Worm (Caenorhabditis elegans) whole organism, L4 larva: ENCODE results near the gene R02F11.9.

Source experiments
- F26F4.8 ChIP-seq: fragments of 200-800 bp; sonication (Bioruptor generic); conservative IDR thresholded peaks from 2 replicates; pipeline ENCODE4 v1.3.6; 2022; ENCODE audit warnings: missing genetic modification characterization, missing compliant biosample characterization
- F37D6.2 ChIP-seq: sonication (generic microtip); optimal IDR thresholded peaks from 2 replicates; lab custom pipeline; 2016; ENCODE audit warnings: mild to moderate bottlenecking, missing genetic modification characterization, missing compliant biosample characterization
- F44E2.7 ChIP-seq: fragments of 200-800 bp; sonication (Bioruptor generic); IDR thresholded peaks from 2 replicates; pipeline ENCODE4 v2.1.2; 2022; ENCODE audit warnings: missing genetic modification characterization, missing compliant biosample characterization
- F49E8.2 ChIP-seq: sonication (generic microtip); optimal IDR thresholded peaks from 2 replicates; lab custom pipeline; 2016; ENCODE audit warnings: missing compliant biosample characterization, mild to moderate bottlenecking, missing genetic modification characterization, borderline replicate concordance
- R02D3.7 ChIP-seq: fragments of 150-350 bp; sonication (generic microtip); optimal IDR thresholded peaks from 3 replicates; lab custom pipeline; 2014; ENCODE audit warnings: missing biosample characterization, missing genetic modification characterization
- Y105C5A.15 ChIP-seq: fragments of 200-800 bp; sonication (Bioruptor generic); IDR thresholded peaks from 2 replicates; pipeline ENCODE4 v1.3.6; 2022; ENCODE audit warnings: missing genetic modification characterization, missing compliant biosample characterization
- Y48G9A.11 ChIP-seq: fragments of 200-800 bp; sonication (Bioruptor generic); IDR thresholded peaks from 2 replicates; pipeline ENCODE4 v1.3.6; 2022; ENCODE audit warnings: missing genetic modification reagents, missing genetic modification characterization, missing compliant biosample characterization
- Y5F2A.4 ChIP-seq: fragments of 200-800 bp; sonication (Bioruptor generic); optimal IDR thresholded peaks from 2 replicates; lab custom pipeline; 2018; ENCODE audit warnings: mild to moderate bottlenecking, missing genetic modification characterization, missing compliant biosample characterization
- ZK546.5 ChIP-seq, 2 experiments: sonication (generic microtip); optimal IDR thresholded peaks; 2 replicates each; lab custom pipeline; 2017; ENCODE audit warnings: missing biosample characterization in 2 of 2, missing genetic modification characterization in 2 of 2
- arid-1 ChIP-seq: fragments of 200-800 bp; sonication (Bioruptor generic); conservative IDR thresholded peaks from 2 replicates; pipeline ENCODE4 v1.3.6; 2022; ENCODE audit warnings: missing genetic modification reagents, missing genetic modification characterization, missing compliant biosample characterization
- ceh-20 ChIP-seq: fragments of 200-800 bp; sonication (Bioruptor generic); IDR thresholded peaks from 2 replicates; pipeline ENCODE4 v1.3.6; 2022; ENCODE audit warnings: missing genetic modification reagents, missing genetic modification characterization, missing compliant biosample characterization
- ceh-32 ChIP-seq: sonication (generic microtip); optimal IDR thresholded peaks from 2 replicates; lab custom pipeline; 2016; ENCODE audit warnings: mild to moderate bottlenecking, missing genetic modification characterization, missing compliant biosample characterization; ENCODE audit not compliant: poor library complexity
- ctbp-1 ChIP-seq: fragments of 200-800 bp; sonication (Bioruptor generic); IDR thresholded peaks from 2 replicates; pipeline ENCODE4 v1.3.6; 2022; ENCODE audit warnings: missing genetic modification reagents, missing genetic modification characterization, missing compliant biosample characterization
- daf-12 ChIP-seq: fragments of 150-350 bp; optimal IDR thresholded peaks from 2 replicates; lab custom pipeline; 2014; ENCODE audit warnings: missing biosample characterization, missing genetic modification reagents, missing genetic modification characterization
- daf-19 ChIP-seq: fragments of 200-800 bp; sonication (Bioruptor generic); conservative IDR thresholded peaks from 2 replicates; pipeline ENCODE4 v1.3.6; 2022; ENCODE audit warnings: missing genetic modification characterization, missing compliant biosample characterization
- dmd-9 ChIP-seq: fragments of 200-800 bp; sonication (Bioruptor generic); IDR thresholded peaks from 2 replicates; pipeline ENCODE4 v1.3.6; 2022; ENCODE audit warnings: missing genetic modification reagents, missing genetic modification characterization, missing compliant biosample characterization
- duxl-1 ChIP-seq: sonication (generic microtip); optimal IDR thresholded peaks from 2 replicates; lab custom pipeline; 2016; ENCODE audit warnings: mild to moderate bottlenecking, missing genetic modification characterization, moderate library complexity, missing compliant biosample characterization; ENCODE audit not compliant: poor library complexity
- egl-27 ChIP-seq: sonication (generic microtip); optimal IDR thresholded peaks from 3 replicates; lab custom pipeline; 2017; ENCODE audit warnings: missing biosample characterization, missing genetic modification reagents, missing genetic modification characterization
- egl-43 ChIP-seq: fragments of 200-800 bp; sonication (Bioruptor generic); IDR thresholded peaks from 2 replicates; pipeline ENCODE4 v1.3.6; 2022; ENCODE audit warnings: missing genetic modification reagents, missing genetic modification characterization, missing compliant biosample characterization
- hif-1 ChIP-seq, 2 experiments: sonication (generic microtip); optimal IDR thresholded peaks; 2 replicates each; lab custom pipeline; 2016 to 2017; ENCODE audit warnings: missing compliant biosample characterization in 2 of 2, missing genetic modification characterization in 2 of 2, missing genetic modification reagents in 2 of 2, missing genotype in 2 of 2, mild to moderate bottlenecking in 1 of 2
- hlh-11 ChIP-seq: fragments of 200-800 bp; sonication (Bioruptor generic); optimal IDR thresholded peaks from 2 replicates; lab custom pipeline; 2018; ENCODE audit warnings: mild to moderate bottlenecking, missing genetic modification characterization, missing compliant biosample characterization
- lin-38 ChIP-seq: fragments of 200-800 bp; sonication (Bioruptor generic); IDR thresholded peaks from 2 replicates; pipeline ENCODE4 v1.3.6; 2022; ENCODE audit warnings: missing genetic modification reagents, missing genetic modification characterization, missing compliant biosample characterization
- lin-39 ChIP-seq: fragments of 150-350 bp; optimal IDR thresholded peaks from 2 replicates; lab custom pipeline; 2014; ENCODE audit warnings: missing biosample characterization, missing genetic modification reagents, missing genetic modification characterization
- madf-5 ChIP-seq, 2 experiments: fragments of 200-800 bp; sonication (Bioruptor generic); IDR thresholded peaks; 2 replicates each; pipeline ENCODE4 v1.3.6; 2022; ENCODE audit warnings: missing compliant biosample characterization in 2 of 2, missing genetic modification characterization in 2 of 2
- madf-9 ChIP-seq: fragments of 200-800 bp; sonication (Bioruptor generic); conservative IDR thresholded peaks from 2 replicates; pipeline ENCODE4 v1.3.6; 2022; ENCODE audit warnings: missing genetic modification reagents, missing genetic modification characterization, missing compliant biosample characterization
- mdl-1 ChIP-seq, 2 experiments: fragments of 150-350 bp in 1 of 2; sonication (generic microtip) in 1 of 2; optimal IDR thresholded peaks; 2 replicates each; lab custom pipeline; 2014 to 2017; ENCODE audit warnings: missing biosample characterization in 2 of 2, missing genetic modification characterization in 2 of 2
- mes-2 ChIP-seq: sonication (generic microtip); optimal IDR thresholded peaks from 2 replicates; lab custom pipeline; 2016; ENCODE audit warnings: missing genotype, mild to moderate bottlenecking, missing genetic modification characterization, missing compliant biosample characterization; ENCODE audit not compliant: poor library complexity, severe bottlenecking
- nhr-76 ChIP-seq: fragments of 150-350 bp; optimal IDR thresholded peaks from 2 replicates; lab custom pipeline; 2014; ENCODE audit warnings: missing biosample characterization, missing genetic modification characterization
- nhr-77 ChIP-seq: fragments of 150-350 bp; optimal IDR thresholded peaks from 2 replicates; lab custom pipeline; 2014; ENCODE audit warnings: missing biosample characterization, missing genetic modification characterization
- pha-4 ChIP-seq, 2 experiments: fragments of 150-350 bp in 1 of 2; fragments of 200-800 bp in 1 of 2; sonication (Bioruptor generic) in 1 of 2; IDR thresholded peaks in 1 of 2; optimal IDR thresholded peaks in 1 of 2; 2 replicates each; pipeline versions ENCODE4 v1.3.6 to Lab custom; 2014 to 2022; ENCODE audit warnings: missing genetic modification characterization in 2 of 2, missing genetic modification reagents in 2 of 2, missing biosample characterization in 1 of 2, missing compliant biosample characterization in 1 of 2
- php-3 ChIP-seq: fragments of 200-800 bp; sonication (Bioruptor generic); IDR thresholded peaks from 2 replicates; pipeline ENCODE4 v1.3.6; 2022; ENCODE audit warnings: missing genetic modification reagents, missing genetic modification characterization, missing compliant biosample characterization
- saeg-2 ChIP-seq: fragments of 200-800 bp; sonication (Bioruptor generic); IDR thresholded peaks from 2 replicates; pipeline ENCODE4 v1.3.6; 2022; ENCODE audit warnings: missing genetic modification reagents, missing genetic modification characterization, missing compliant biosample characterization
- sdz-12 ChIP-seq: fragments of 200-800 bp; sonication (Bioruptor generic); optimal IDR thresholded peaks from 2 replicates; lab custom pipeline; 2018; ENCODE audit warnings: mild to moderate bottlenecking, missing genetic modification characterization, missing compliant biosample characterization
- set-16 ChIP-seq: fragments of 200-800 bp; sonication (Bioruptor generic); IDR thresholded peaks from 2 replicates; pipeline ENCODE4 v1.3.6; 2022; ENCODE audit warnings: missing genetic modification reagents, missing genetic modification characterization, missing compliant biosample characterization
- snpc-1.2 ChIP-seq: fragments of 200-800 bp; sonication (Bioruptor generic); IDR thresholded peaks from 2 replicates; pipeline ENCODE4 v1.3.6; 2022; ENCODE audit warnings: missing genetic modification reagents, missing genetic modification characterization, missing compliant biosample characterization
- spr-3 ChIP-seq: fragments of 200-800 bp; sonication (Bioruptor generic); optimal IDR thresholded peaks from 2 replicates; lab custom pipeline; 2018; ENCODE audit warnings: mild to moderate bottlenecking, missing genetic modification characterization, missing compliant biosample characterization
- tra-1 ChIP-seq: fragments of 200-800 bp; sonication (Bioruptor generic); IDR thresholded peaks from 2 replicates; pipeline ENCODE4 v1.3.6; 2022; ENCODE audit warnings: missing genetic modification reagents, missing genetic modification characterization, missing compliant biosample characterization
- unc-130 ChIP-seq: sonication (generic microtip); optimal IDR thresholded peaks from 2 replicates; lab custom pipeline; 2016; ENCODE audit warnings: missing genetic modification reagents, missing genetic modification characterization, missing compliant biosample characterization
- vab-7 ChIP-seq: fragments of 200-800 bp; sonication (Bioruptor generic); IDR thresholded peaks from 2 replicates; pipeline ENCODE4 v1.3.6; 2022; ENCODE audit warnings: missing genetic modification reagents, missing genetic modification characterization, missing compliant biosample characterization
- zag-1 ChIP-seq: fragments of 150-350 bp; optimal IDR thresholded peaks from 2 replicates; lab custom pipeline; 2014; ENCODE audit warnings: missing biosample characterization, missing genetic modification characterization
- zip-2 ChIP-seq: fragments of 150-350 bp; optimal IDR thresholded peaks from 2 replicates; lab custom pipeline; 2014; ENCODE audit warnings: missing biosample characterization, missing genetic modification characterization
- ztf-11 ChIP-seq: fragments of 150-350 bp; optimal IDR thresholded peaks from 2 replicates; lab custom pipeline; 2014; ENCODE audit warnings: missing biosample characterization, missing genetic modification characterization
- ztf-7 ChIP-seq: fragments of 150-350 bp; optimal IDR thresholded peaks from 2 replicates; lab custom pipeline; 2014; ENCODE audit warnings: missing biosample characterization, missing genetic modification characterization

Gene R02F11.9

ce11 chrV:4820601-4821000 lies 33.3 kb downstream of the R02F11.9 start (continued):
- no peak for TF ChIP-seq madf-9 (GFP tag; lab: Robert Waterston, UW)
- TF ChIP-seq saeg-2, result no peak
- TF ChIP-seq lin-38 (GFP tag; lab: Robert Waterston, UW), result no peak
- TF ChIP-seq mdl-1 (tag; optimal IDR thresholded peaks at IDR 0.05; lab: Kevin White, UChicago), result peak in 1 of 2 experiments; percentile 70

ce11 chrV:4823323-4823682 lies 36.0 kb downstream of the R02F11.9 start, which contains the start of gene adss-1:
adss-1 (minus strand) TSS chrV:4823423.
- TF ChIP-seq pha-4 (GFP tag; IDR thresholded peaks at IDR 0.05; lab: Robert Waterston, UW) (no peak), pha-4 (tag; optimal IDR thresholded peaks at IDR 0.05; lab: Kevin White, UChicago) (no peak), nhr-76 (tag; lab: Kevin White, UChicago) (no peak), ZK546.5 (tag; optimal IDR thresholded peaks at IDR 0.05; lab: Kevin White, UChicago) (no peak), Y5F2A.4 (GFP tag; lab: Kevin White, UChicago) (no peak), ztf-7 (tag; lab: Kevin White, UChicago) (no peak), madf-5 (GFP tag; IDR thresholded peaks at IDR 0.05; lab: Robert Waterston, UW) (no peak), madf-9 (GFP tag; lab: Robert Waterston, UW) (no peak), hlh-11 (no peak), hif-1 (tag; optimal IDR thresholded peaks at IDR 0.05; lab: Kevin White, UChicago) (no peak), ceh-32 (tag; lab: Kevin White, UChicago) (no peak)

- peak; percentile 20; the same call in 1 of the 2 replicates for TF ChIP-seq snpc-1.2 (GFP tag; lab: Robert Waterston, UW)
- peak; percentile 48 for TF ChIP-seq duxl-1 (tag; lab: Kevin White, UChicago)
- TF ChIP-seq madf-9 (GFP tag; lab: Robert Waterston, UW), result no peak
- peak; percentile 24 for TF ChIP-seq spr-3 (GFP tag; lab: Kevin White, UChicago)
- TF ChIP-seq F37D6.2, result no peak
- TF ChIP-seq php-3 (GFP tag; lab: Robert Waterston, UW), result no peak
- peak; percentile 47 for TF ChIP-seq ctbp-1 (GFP tag; lab: Robert Waterston, UW)
- no peak for TF ChIP-seq vab-7 (GFP tag; lab: Robert Waterston, UW)
- TF ChIP-seq Y48G9A.11 (GFP tag; lab: Robert Waterston, UW), result 0 out of 2 replicates have a peak, but pooled peaks have one; percentile 24
- TF ChIP-seq daf-12 (tag; lab: Kevin White, UChicago), result no peak
- peak; percentile 55 for TF ChIP-seq lin-38 (GFP tag; lab: Robert Waterston, UW)
- peak; percentile 51; the same call in 1 of the 2 replicates for TF ChIP-seq pha-4 (GFP tag; IDR thresholded peaks at IDR 0.05; lab: Robert Waterston, UW)
- TF ChIP-seq pha-4 (tag; optimal IDR thresholded peaks at IDR 0.05; lab: Kevin White, UChicago), result peak; percentile 8
- no peak for TF ChIP-seq dmd-9 (GFP tag; lab: Robert Waterston, UW)
- TF ChIP-seq mes-2 (tag; lab: Kevin White, UChicago), result peak; percentile 9
- TF ChIP-seq tra-1, result no peak; the same call in 1 of the 2 replicates
- 0 out of 2 replicates have a peak, but pooled peaks have one; percentile 27 for TF ChIP-seq saeg-2
- TF ChIP-seq set-16, result no peak
- no peak for TF ChIP-seq F44E2.7 (GFP tag; lab: Robert Waterston, UW)
- TF ChIP-seq ztf-11 (tag; lab: Kevin White, UChicago), result no peak
- TF ChIP-seq F26F4.8 (GFP tag; lab: Robert Waterston, UW), result no peak
- TF ChIP-seq F49E8.2, result peak; percentile 23
- TF ChIP-seq ceh-20, result no peak
- no peak for TF ChIP-seq sdz-12
- TF ChIP-seq egl-43 (GFP tag; lab: Robert Waterston, UW), result no peak
- peak; percentile 30; the same call in 1 of the 2 replicates for TF ChIP-seq daf-19
- no peak for TF ChIP-seq Y105C5A.15 (GFP tag; lab: Robert Waterston, UW)
- no peak for TF ChIP-seq zag-1 (tag; lab: Kevin White, UChicago)
- no peak for TF ChIP-seq lin-39
- TF ChIP-seq arid-1, result peak; percentile 40; the same call in 1 of the 2 replicates
- no peak for TF ChIP-seq egl-27
- no peak for TF ChIP-seq zip-2 (tag; lab: Kevin White, UChicago)
- TF ChIP-seq nhr-77 (tag; lab: Kevin White, UChicago), result no peak
- peak in 1 of 2 experiments; percentile 17; a peak in 1 of 4 replicates for TF ChIP-seq madf-5 (GFP tag; IDR thresholded peaks at IDR 0.05; lab: Robert Waterston, UW)
- TF ChIP-seq unc-130, result no peak
- TF ChIP-seq R02D3.7 (tag; lab: Kevin White, UChicago), result no peak
These were observed 36.6 kb downstream of the R02F11.9 start for ce11 chrV:4823683-4824391.
